Fruit fly (Drosophila melanogaster): ENCODE measurements around the gene CG14983.
A peak's percentile ranks its signal among the peaks of the same experiment; 100 is the strongest.

CG14983 gene

DNA sequence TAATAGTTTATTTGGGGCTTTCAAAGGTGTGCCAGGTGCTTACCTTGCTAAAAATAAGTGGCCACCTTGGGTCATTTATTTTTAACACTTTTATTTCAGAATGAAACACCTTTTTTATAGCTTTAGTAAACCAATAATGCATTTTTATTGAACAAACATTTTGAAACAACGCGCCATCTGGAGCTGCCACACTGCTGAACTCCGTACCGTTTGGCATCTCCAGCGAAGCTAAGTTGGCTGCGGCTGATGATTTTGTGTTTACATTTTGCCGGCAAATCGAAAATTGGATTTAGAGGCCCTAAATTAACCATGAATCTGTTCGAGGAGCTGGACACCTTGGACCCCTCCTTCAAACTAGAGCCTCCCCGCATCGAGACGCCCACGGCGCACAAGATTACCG lies 44.0 kb downstream of the CG14983 start, which contains the start of gene ida (continued):
- TF ChIP-seq Six4 (GFP tag; optimal IDR thresholded peaks at IDR 0.05): no peak
- TF ChIP-seq Rfx (GFP tag; IDR thresholded peaks at IDR 0.05): peak; percentile 24; the same call in 1 of the 2 replicates
- peak; percentile 100 for TF ChIP-seq Opbp (GFP tag; IDR thresholded peaks at IDR 0.05; ENCODE audit: partially characterized antibody)
- TF ChIP-seq nerfin-2 (GFP tag; IDR thresholded peaks at IDR 0.05; ENCODE audit: partially characterized antibody): no peak
- peak; percentile 34; the same call in 1 of the 2 replicates for TF ChIP-seq CG14441 (GFP tag; IDR thresholded peaks at IDR 0.05)
- TF ChIP-seq Dp (GFP tag; optimal IDR thresholded peaks at IDR 0.05): peak; percentile 99
- TF ChIP-seq Dip3 (GFP tag; optimal IDR thresholded peaks at IDR 0.05): no peak
- no peak for TF ChIP-seq CG13424 (tag; optimal IDR thresholded peaks at IDR 0.05)
- TF ChIP-seq CG9797 (GFP tag; optimal IDR thresholded peaks at IDR 0.05): peak; percentile 40
- TF ChIP-seq vvl (GFP tag; IDR thresholded peaks at IDR 0.05): peak; percentile 40; the same call in 1 of the 2 replicates
- peak; percentile 43 for TF ChIP-seq CG13123 (GFP tag; optimal IDR thresholded peaks at IDR 0.05)
- no peak for TF ChIP-seq Tbp (GFP tag; optimal IDR thresholded peaks at IDR 0.05)
- no peak for TF ChIP-seq Ptx1 (GFP tag; IDR thresholded peaks at IDR 0.05)
- peak; percentile 6 for TF ChIP-seq CG7987 (GFP tag; optimal IDR thresholded peaks at IDR 0.05)
- TF ChIP-seq exex (tag; optimal IDR thresholded peaks at IDR 0.05): peak; percentile 19
- peak; percentile 12; the same call in 1 of the 3 replicates for TF ChIP-seq row (GFP tag; IDR thresholded peaks at IDR 0.05)
- no peak for TF ChIP-seq mld (GFP tag; IDR thresholded peaks at IDR 0.05; ENCODE audit: partially characterized antibody)
- TF ChIP-seq CG3847 (GFP tag; IDR thresholded peaks at IDR 0.05): peak; percentile 90
- TF ChIP-seq CG10462 (GFP tag; optimal IDR thresholded peaks at IDR 0.05): no peak
- TF ChIP-seq YL-1 (GFP tag; optimal IDR thresholded peaks at IDR 0.05): peak; percentile 46
- TF ChIP-seq CTCF (GFP tag; optimal IDR thresholded peaks at IDR 0.05): peak; percentile 57
- no peak for TF ChIP-seq PHDP (tag; optimal IDR thresholded peaks at IDR 0.05)
- peak; percentile 47 for TF ChIP-seq gfzf (GFP tag; optimal IDR thresholded peaks at IDR 0.05)
- TF ChIP-seq CG34376 (GFP tag; optimal IDR thresholded peaks at IDR 0.05): peak; percentile 53
- TF ChIP-seq Med (GFP tag): peak; percentile 84
- 0 out of 4 replicates have a peak, but pooled peaks have one; percentile 23 for TF ChIP-seq Dll (GFP tag; IDR thresholded peaks at IDR 0.05; ENCODE audit: partially characterized antibody)
- TF ChIP-seq MESR4 (GFP tag; optimal IDR thresholded peaks at IDR 0.05): peak; percentile 28
- peak; percentile 12 for TF ChIP-seq CoRest (tag; optimal IDR thresholded peaks at IDR 0.05)
- TF ChIP-seq CG14710 (tag; optimal IDR thresholded peaks at IDR 0.05): peak; percentile 36
- no peak for TF ChIP-seq Bteb2 (GFP tag; optimal IDR thresholded peaks at IDR 0.05)
- peak; percentile 13 for TF ChIP-seq nom (GFP tag; optimal IDR thresholded peaks at IDR 0.05)
- peak; percentile 64 for TF ChIP-seq Myb (GFP tag; optimal IDR thresholded peaks at IDR 0.05)
- TF ChIP-seq pzg (GFP tag; optimal IDR thresholded peaks at IDR 0.05): peak; percentile 88
- TF ChIP-seq CG11247 (GFP tag; IDR thresholded peaks at IDR 0.05): no peak
- TF ChIP-seq CG1603 (tag; optimal IDR thresholded peaks at IDR 0.05): peak; percentile 74
- peak; percentile 36 for TF ChIP-seq stwl (tag; optimal IDR thresholded peaks at IDR 0.05)
- TF ChIP-seq CG10431 (GFP tag; optimal IDR thresholded peaks at IDR 0.05): no peak
- no peak for TF ChIP-seq Asciz (GFP tag; optimal IDR thresholded peaks at IDR 0.05)
- TF ChIP-seq CG17568 (GFP tag; optimal IDR thresholded peaks at IDR 0.05): peak; percentile 11
- TF ChIP-seq Hey (tag; optimal IDR thresholded peaks at IDR 0.05): peak; percentile 53
- no peak for TF ChIP-seq salm (tag; optimal IDR thresholded peaks at IDR 0.05)
- TF ChIP-seq NFAT (GFP tag; IDR thresholded peaks at IDR 0.05): no peak
- TF ChIP-seq Pdp1 (GFP tag; optimal IDR thresholded peaks at IDR 0.05): peak in 1 of 2 experiments; percentile 6
- TF ChIP-seq trem (tag; optimal IDR thresholded peaks at IDR 0.05): peak; percentile 61
- peak; percentile 81; the same call in 2 of the 3 replicates for TF ChIP-seq CG34422 (GFP tag; IDR thresholded peaks at IDR 0.05)
- peak; percentile 23; the same call in 1 of the 2 replicates for TF ChIP-seq tna (GFP tag; IDR thresholded peaks at IDR 0.05; ENCODE audit: partially characterized antibody)
- TF ChIP-seq phol (tag; optimal IDR thresholded peaks at IDR 0.05): peak; percentile 31
- peak; percentile 7 for TF ChIP-seq Lhr (GFP tag; optimal IDR thresholded peaks at IDR 0.05)
- TF ChIP-seq CG15601 (tag; optimal IDR thresholded peaks at IDR 0.05): peak; percentile 8
- TF ChIP-seq wek (GFP tag; optimal IDR thresholded peaks at IDR 0.05): peak; percentile 60
